Fruit fly (Drosophila melanogaster) whole organism, embryonic: ENCODE data around the gene Mtr3.

Experiments
- Asciz ChIP-seq: fragments of 200-800 bp; sonication (Bioruptor generic); optimal IDR thresholded peaks from 2 replicates; lab custom pipeline; 2017; ENCODE audit warnings: missing biosample characterization, mild to moderate bottlenecking, missing genetic modification characterization, missing genetic modification reagents
- Bgb ChIP-seq: fragments of 200-800 bp; sonication (Bioruptor generic); IDR thresholded peaks from 2 replicates; pipeline ENCODE4 v1.3.6; 2022; ENCODE audit warnings: missing biosample characterization, missing genetic modification characterization; ENCODE audit not compliant: partially characterized antibody
- Bteb2 ChIP-seq: fragments of 200-800 bp; sonication (Bioruptor generic); optimal IDR thresholded peaks from 2 replicates; lab custom pipeline; 2016; ENCODE audit warnings: missing biosample characterization, missing genetic modification characterization
- CG10147 ChIP-seq: fragments of 200-800 bp; sonication (Bioruptor generic); optimal IDR thresholded peaks from 2 replicates; lab custom pipeline; 2019; ENCODE audit warnings: missing biosample characterization, mild to moderate bottlenecking, missing genetic modification characterization, moderate library complexity
- CG10209 ChIP-seq: fragments of 200-800 bp; sonication (Bioruptor generic); optimal IDR thresholded peaks from 3 replicates; lab custom pipeline; 2017; ENCODE audit warnings: missing biosample characterization, mild to moderate bottlenecking, missing genetic modification characterization, missing genetic modification reagents
- CG12071 ChIP-seq: fragments of 200-800 bp; sonication (Bioruptor generic); optimal IDR thresholded peaks from 3 replicates; lab custom pipeline; 2018; ENCODE audit warnings: missing biosample characterization, mild to moderate bottlenecking, missing genetic modification characterization
- CG13123 ChIP-seq: fragments of 200-800 bp; sonication (Bioruptor generic); optimal IDR thresholded peaks from 2 replicates; lab custom pipeline; 2016; ENCODE audit warnings: missing biosample characterization, missing genetic modification characterization
- CG14710 ChIP-seq: fragments of 200-800 bp; sonication (Bioruptor generic); optimal IDR thresholded peaks from 3 replicates; lab custom pipeline; 2019; ENCODE audit warnings: missing biosample characterization, mild to moderate bottlenecking, missing genetic modification characterization, moderate library complexity
- CG1647 ChIP-seq: fragments of 200-800 bp; sonication (Bioruptor generic); optimal IDR thresholded peaks from 3 replicates; lab custom pipeline; 2016; ENCODE audit warnings: missing biosample characterization, missing genetic modification characterization
- CG16815 ChIP-seq: fragments of 200-800 bp; sonication (Bioruptor generic); optimal IDR thresholded peaks from 3 replicates; lab custom pipeline; 2017; ENCODE audit warnings: missing biosample characterization, mild to moderate bottlenecking, missing genetic modification characterization
- CG1792 ChIP-seq: fragments of 200-800 bp; sonication (Bioruptor generic); optimal IDR thresholded peaks from 2 replicates; lab custom pipeline; 2016; ENCODE audit warnings: missing biosample characterization, missing genetic modification characterization
- CG18599 ChIP-seq: fragments of 200-800 bp; sonication (Bioruptor generic); optimal IDR thresholded peaks from 3 replicates; lab custom pipeline; 2017; ENCODE audit warnings: missing biosample characterization, missing genetic modification characterization, mild to moderate bottlenecking, moderate library complexity, missing genetic modification reagents
- CG2202 ChIP-seq: fragments of 200-800 bp; sonication (Bioruptor generic); optimal IDR thresholded peaks from 2 replicates; lab custom pipeline; 2018; ENCODE audit warnings: missing biosample characterization, mild to moderate bottlenecking, missing genetic modification characterization
- CG3065 ChIP-seq: fragments of 200-800 bp; sonication (Bioruptor generic); optimal IDR thresholded peaks from 2 replicates; lab custom pipeline; 2016; ENCODE audit warnings: missing biosample characterization, missing genetic modification characterization
- CG3847 ChIP-seq: fragments of 200-800 bp; sonication (Bioruptor generic); IDR thresholded peaks from 2 replicates; pipeline ENCODE4 v1.3.6; 2022; ENCODE audit warnings: missing biosample characterization, missing genetic modification characterization
- CG6813 ChIP-seq: fragments of 200-800 bp; sonication (Bioruptor generic); optimal IDR thresholded peaks from 2 replicates; lab custom pipeline; 2017; ENCODE audit warnings: missing biosample characterization, missing genetic modification characterization, mild to moderate bottlenecking, moderate library complexity, missing genetic modification reagents
- CG7357 ChIP-seq: fragments of 200-800 bp; sonication (Bioruptor generic); IDR thresholded peaks from 3 replicates; pipeline ENCODE4 v1.3.6; 2022; ENCODE audit warnings: missing biosample characterization, missing genetic modification characterization
- CG7963 ChIP-seq: fragments of 200-800 bp; sonication (Bioruptor generic); IDR thresholded peaks from 3 replicates; pipeline ENCODE4 v1.3.6; 2022; ENCODE audit warnings: missing biosample characterization, missing genetic modification characterization; ENCODE audit not compliant: partially characterized antibody
- CG9727 ChIP-seq: fragments of 200-800 bp; sonication (Bioruptor generic); optimal IDR thresholded peaks from 3 replicates; lab custom pipeline; 2017; ENCODE audit warnings: missing biosample characterization, mild to moderate bottlenecking, missing genetic modification characterization
- CoRest ChIP-seq: fragments of 200-800 bp; sonication (Bioruptor generic); optimal IDR thresholded peaks from 3 replicates; lab custom pipeline; 2018; ENCODE audit warnings: missing biosample characterization, mild to moderate bottlenecking, missing genetic modification characterization, moderate library complexity
- Dbx ChIP-seq: fragments of 200-800 bp; sonication (Bioruptor generic); IDR thresholded peaks from 3 replicates; pipeline ENCODE4 v1.3.6; 2022; ENCODE audit warnings: missing biosample characterization, missing genetic modification characterization
- H15 ChIP-seq: fragments of 200-800 bp; sonication (Bioruptor generic); IDR thresholded peaks from 3 replicates; pipeline ENCODE4 v1.3.6; 2022; ENCODE audit warnings: missing biosample characterization, missing genetic modification characterization
- Hand ChIP-seq: fragments of 200-800 bp; sonication (Bioruptor generic); optimal IDR thresholded peaks from 2 replicates; lab custom pipeline; 2017; ENCODE audit warnings: mild to moderate bottlenecking, missing biosample characterization, missing genetic modification reagents, missing genetic modification characterization
- Hr78 ChIP-seq, 2 experiments: fragments of 200-800 bp in 1 of 2; fragments of >200 bp in 1 of 2; sonication (Bioruptor generic) in 1 of 2; optimal IDR thresholded peaks; 2 replicates each; lab custom pipeline; 2017 to 2019; ENCODE audit warnings: missing biosample characterization in 2 of 2, missing genetic modification characterization in 2 of 2, mild to moderate bottlenecking in 1 of 2, moderate library complexity in 1 of 2
- Hsf ChIP-seq: fragments of 200-800 bp; sonication (Bioruptor generic); optimal IDR thresholded peaks from 3 replicates; lab custom pipeline; 2016; ENCODE audit warnings: missing biosample characterization, missing genetic modification characterization
- Jarid2 ChIP-seq: fragments of 200-800 bp; sonication (Bioruptor generic); optimal IDR thresholded peaks from 3 replicates; lab custom pipeline; 2017; ENCODE audit warnings: mild to moderate bottlenecking, missing biosample characterization, missing genetic modification reagents, missing genetic modification characterization
- Lpt ChIP-seq: fragments of >200 bp; optimal IDR thresholded peaks from 2 replicates; lab custom pipeline; 2018; ENCODE audit warnings: missing biosample characterization, missing genetic modification characterization
- NfI ChIP-seq: fragments of 200-800 bp; sonication (Bioruptor generic); optimal IDR thresholded peaks from 3 replicates; lab custom pipeline; 2018; ENCODE audit warnings: missing biosample characterization, mild to moderate bottlenecking, missing genetic modification characterization, moderate library complexity
- Scr ChIP-seq: fragments of 200-800 bp; sonication (Bioruptor generic); IDR thresholded peaks from 2 replicates; pipeline ENCODE4 v1.3.6; 2022; ENCODE audit warnings: missing biosample characterization, missing genetic modification characterization; ENCODE audit not compliant: partially characterized antibody
- Xrp1 ChIP-seq: fragments of 200-800 bp; sonication (Bioruptor generic); IDR thresholded peaks from 2 replicates; pipeline ENCODE4 v1.3.6; 2022; ENCODE audit warnings: missing biosample characterization, missing genetic modification characterization
- YL-1 ChIP-seq: fragments of 200-800 bp; sonication (Bioruptor generic); optimal IDR thresholded peaks from 3 replicates; lab custom pipeline; 2017; ENCODE audit warnings: missing biosample characterization, mild to moderate bottlenecking, missing genetic modification characterization
- ara ChIP-seq: fragments of 200-800 bp; sonication (Bioruptor generic); IDR thresholded peaks from 2 replicates; pipeline ENCODE4 v1.3.6; 2022; ENCODE audit warnings: missing biosample characterization, missing genetic modification characterization
- bab2 ChIP-seq: fragments of 200-800 bp; sonication (Bioruptor generic); optimal IDR thresholded peaks from 2 replicates; lab custom pipeline; 2016; ENCODE audit warnings: missing biosample characterization, missing genetic modification characterization
- btn ChIP-seq: fragments of 200-800 bp; sonication (Bioruptor generic); optimal IDR thresholded peaks from 2 replicates; lab custom pipeline; 2016; ENCODE audit warnings: missing biosample characterization, missing genetic modification characterization
- cato ChIP-seq: fragments of 200-800 bp; sonication (Bioruptor generic); optimal IDR thresholded peaks from 2 replicates; lab custom pipeline; 2016; ENCODE audit warnings: missing biosample characterization, missing genetic modification characterization, borderline replicate concordance
- chn ChIP-seq: fragments of 200-800 bp; sonication (Bioruptor generic); optimal IDR thresholded peaks from 2 replicates; lab custom pipeline; 2016; ENCODE audit warnings: missing biosample characterization, missing genetic modification characterization
- croc ChIP-seq: fragments of 200-800 bp; sonication (Bioruptor generic); conservative IDR thresholded peaks from 3 replicates; pipeline ENCODE4 v1.3.6; 2022; ENCODE audit warnings: missing biosample characterization, missing genetic modification characterization
- dmrt99B ChIP-seq: fragments of 200-800 bp; sonication (Bioruptor generic); optimal IDR thresholded peaks from 2 replicates; lab custom pipeline; 2018; ENCODE audit warnings: missing biosample characterization, mild to moderate bottlenecking, missing genetic modification characterization, moderate library complexity
- fru ChIP-seq: fragments of >200 bp; optimal IDR thresholded peaks from 2 replicates; lab custom pipeline; 2017
- gce ChIP-seq: fragments of 200-800 bp; sonication (Bioruptor generic); IDR thresholded peaks from 3 replicates; pipeline ENCODE4 v1.3.6; 2022; ENCODE audit warnings: missing biosample characterization, missing genetic modification characterization
- gcm2 ChIP-seq: fragments of 200-800 bp; sonication (Bioruptor generic); optimal IDR thresholded peaks from 2 replicates; lab custom pipeline; 2016; ENCODE audit warnings: missing biosample characterization, missing genetic modification characterization
- luna ChIP-seq: fragments of 200-800 bp; sonication (Bioruptor generic); optimal IDR thresholded peaks from 2 replicates; lab custom pipeline; 2016; ENCODE audit warnings: missing biosample characterization, missing genetic modification characterization
- maf-S ChIP-seq: fragments of 200-800 bp; sonication (Bioruptor generic); optimal IDR thresholded peaks from 2 replicates; lab custom pipeline; 2016; ENCODE audit warnings: missing biosample characterization, missing genetic modification characterization
- org-1 ChIP-seq: fragments of 200-800 bp; sonication (Bioruptor generic); optimal IDR thresholded peaks from 2 replicates; lab custom pipeline; 2017; ENCODE audit warnings: missing biosample characterization, missing genetic modification characterization
- psq ChIP-seq: fragments of 200-800 bp; sonication (Bioruptor generic); optimal IDR thresholded peaks from 2 replicates; lab custom pipeline; 2017; ENCODE audit warnings: missing biosample characterization, missing genetic modification characterization
- run ChIP-seq: fragments of 200-800 bp; sonication (Bioruptor generic); optimal IDR thresholded peaks from 3 replicates; lab custom pipeline; 2018; ENCODE audit warnings: missing biosample characterization, mild to moderate bottlenecking, missing genetic modification characterization
- sob ChIP-seq: fragments of 200-800 bp; sonication (Bioruptor generic); IDR thresholded peaks from 2 replicates; pipeline ENCODE4 v1.3.6; 2022; ENCODE audit warnings: missing biosample characterization, missing genetic modification characterization
- stwl ChIP-seq: fragments of 200-800 bp; sonication (Bioruptor generic); optimal IDR thresholded peaks from 3 replicates; lab custom pipeline; 2018; ENCODE audit warnings: missing biosample characterization, mild to moderate bottlenecking, missing genetic modification characterization, moderate library complexity
- tgo ChIP-seq: fragments of 200-800 bp; sonication (Bioruptor generic); IDR thresholded peaks from 3 replicates; pipeline ENCODE4 v1.3.6; 2022; ENCODE audit warnings: missing biosample characterization, missing genetic modification characterization
- ttk ChIP-seq: fragments of 200-800 bp; sonication (Bioruptor generic); IDR thresholded peaks from 2 replicates; pipeline ENCODE4 v2.1.2; 2022; ENCODE audit warnings: missing biosample characterization, missing genetic modification characterization
- zen2 ChIP-seq: fragments of 200-800 bp; sonication (Bioruptor generic); IDR thresholded peaks from 3 replicates; pipeline ENCODE4 v1.3.6; 2022; ENCODE audit warnings: missing biosample characterization, missing genetic modification characterization; ENCODE audit not compliant: partially characterized antibody
- zfh1 ChIP-seq: fragments of 200-800 bp; sonication (Bioruptor generic); IDR thresholded peaks from 3 replicates; pipeline ENCODE4 v1.3.6; 2022; ENCODE audit warnings: missing biosample characterization, missing genetic modification characterization

The Mtr3 gene

dm6 chr3L:19910054-19910414 is 3.5 kb downstream of the Mtr3 start, which contains the start of the genes Mi-2 and Prp3 (continued):
- peak; percentile 91 for TF ChIP-seq stwl (tag; lab: Kevin White, UChicago)
- no peak for TF ChIP-seq CG18599 (GFP tag; lab: Kevin White, UChicago)
- no peak for TF ChIP-seq CG1792 (GFP tag; lab: Kevin White, UChicago)
- TF ChIP-seq YL-1 (GFP tag; lab: Kevin White, UChicago), result peak; percentile 94
- TF ChIP-seq sob (GFP tag; lab: Robert Waterston, UW), result no peak
- no peak for TF ChIP-seq Asciz
- peak; percentile 3 for TF ChIP-seq CG1647 (GFP tag; lab: Kevin White, UChicago)
- TF ChIP-seq cato (GFP tag; lab: Kevin White, UChicago), result no peak
- TF ChIP-seq run (tag; lab: Kevin White, UChicago), result no peak
- no peak for TF ChIP-seq CG9727
- TF ChIP-seq CG16815, result no peak
- peak; percentile 10 for TF ChIP-seq CoRest
- TF ChIP-seq CG6813 (GFP tag; lab: Kevin White, UChicago), result no peak
- TF ChIP-seq luna (GFP tag; lab: Kevin White, UChicago), result no peak
- TF ChIP-seq Hsf, result peak; percentile 21
- no peak for TF ChIP-seq CG7963
- TF ChIP-seq dmrt99B (tag; lab: Kevin White, UChicago), result no peak
- TF ChIP-seq CG10209 (GFP tag; lab: Kevin White, UChicago), result no peak
- no peak for TF ChIP-seq tgo (GFP tag; lab: Robert Waterston, UW)
- no peak for TF ChIP-seq H15 (GFP tag; lab: Robert Waterston, UW)
- no peak for TF ChIP-seq croc (GFP tag; lab: Robert Waterston, UW)
- no peak for TF ChIP-seq bab2 (GFP tag; lab: Kevin White, UChicago)
- TF ChIP-seq CG7357 (GFP tag; lab: Robert Waterston, UW), result no peak
- no peak for TF ChIP-seq gce (GFP tag; lab: Robert Waterston, UW)
- no peak for TF ChIP-seq zen2 (GFP tag; lab: Robert Waterston, UW)
- TF ChIP-seq NfI, result no peak
- TF ChIP-seq zfh1 (GFP tag; lab: Robert Waterston, UW), result peak; percentile 48; the same call in 1 of the 3 replicates
- no peak for TF ChIP-seq CG12071 (GFP tag; lab: Kevin White, UChicago)
- TF ChIP-seq CG10147 (GFP tag; lab: Kevin White, UChicago), result no peak
- no peak for TF ChIP-seq chn
- no peak for TF ChIP-seq CG13123
- peak; percentile 53; the same call in 1 of the 2 replicates for TF ChIP-seq Bgb (GFP tag; lab: Robert Waterston, UW)
- TF ChIP-seq Bteb2 (GFP tag; lab: Kevin White, UChicago), result peak; percentile 29
- TF ChIP-seq fru (lab: Kevin White, UChicago), result no peak
- no peak for TF ChIP-seq Dbx (GFP tag; lab: Robert Waterston, UW)
- TF ChIP-seq ttk (GFP tag; lab: Robert Waterston, UW), result no peak
- TF ChIP-seq org-1 (GFP tag; lab: Kevin White, UChicago), result no peak
- TF ChIP-seq CG2202, result no peak
- no peak for TF ChIP-seq Hr78 (GFP tag; optimal IDR thresholded peaks at IDR 0.05; lab: Kevin White, UChicago)
- TF ChIP-seq psq (GFP tag; lab: Kevin White, UChicago), result no peak
- TF ChIP-seq Jarid2 (GFP tag; lab: Kevin White, UChicago), result no peak
- TF ChIP-seq Hand, result no peak
- TF ChIP-seq CG3847 (GFP tag; lab: Robert Waterston, UW), result peak; percentile 63; the same call in 1 of the 2 replicates
- no peak for TF ChIP-seq ara (GFP tag; lab: Robert Waterston, UW)
- no peak for TF ChIP-seq Xrp1 (GFP tag; lab: Robert Waterston, UW)
- peak; percentile 57 for TF ChIP-seq CG14710 (tag; lab: Kevin White, UChicago)
- TF ChIP-seq Lpt (GFP tag; lab: Kevin White, UChicago), result no peak
- no peak for TF ChIP-seq btn
- TF ChIP-seq gcm2, result no peak
- TF ChIP-seq Scr (GFP tag; lab: Robert Waterston, UW), result peak; percentile 14; the same call in 1 of the 2 replicates
- TF ChIP-seq maf-S, result no peak
- TF ChIP-seq CG3065, result no peak
